Worm (Caenorhabditis elegans): Measurements from ENCODE around the gene degt-1.

Gene degt-1

ce11 chrV:10540024-10540423 is at the start of gene degt-1:
TSS of gene degt-1 (plus strand) at chrV:10540324.
- TF ChIP-seq B0310.2 (tag; optimal IDR thresholded peaks at IDR 0.05) (no peak), flt-1 (GFP tag; IDR thresholded peaks at IDR 0.05) (no peak), tra-4 (tag; optimal IDR thresholded peaks at IDR 0.05) (no peak), pes-1 (GFP tag; IDR thresholded peaks at IDR 0.05) (no peak), hmbx-1 (tag; optimal IDR thresholded peaks at IDR 0.05) (no peak), ceh-36 (tag; optimal IDR thresholded peaks at IDR 0.05) (no peak), ama-1 (optimal IDR thresholded peaks at IDR 0.05) (no peak), ets-7 (tag; optimal IDR thresholded peaks at IDR 0.05) (no peak), tbx-11 (GFP tag; IDR thresholded peaks at IDR 0.05) (no peak), hmg-4 (GFP tag; optimal IDR thresholded peaks at IDR 0.05) (no peak), tbx-37 (GFP tag; conservative IDR thresholded peaks at IDR 0.05) (no peak)

DNA sequence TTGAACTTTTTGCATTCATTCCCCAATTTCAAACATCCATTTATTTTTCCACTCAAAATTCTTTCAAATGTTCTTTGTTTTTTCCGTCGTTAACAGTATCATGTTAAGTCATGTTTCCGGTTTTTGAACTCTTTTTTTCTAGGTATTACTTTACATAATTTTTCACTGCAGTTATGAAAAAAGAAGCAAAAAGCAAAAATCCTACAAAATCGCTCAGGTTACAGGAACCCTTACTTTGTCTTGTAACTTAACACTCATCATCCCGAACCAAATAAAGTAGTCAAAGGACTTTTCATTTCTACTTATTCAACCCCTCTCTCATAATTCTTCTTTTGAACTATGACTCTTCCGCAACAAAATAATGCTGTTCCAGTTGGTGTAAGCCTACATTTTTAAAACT is 48.7 kb upstream of the degt-1 start, which contains the start of gene aqp-5:
aqp-5 (plus strand) TSS at position 301 of the 400 bp plus-strand sequence.
- TF ChIP-seq hmbx-1 (tag; optimal IDR thresholded peaks at IDR 0.05) = no peak
- no peak for TF ChIP-seq tbx-11 (GFP tag; IDR thresholded peaks at IDR 0.05)
- no peak for TF ChIP-seq flt-1 (GFP tag; IDR thresholded peaks at IDR 0.05)
- no peak for TF ChIP-seq scrt-1 (GFP tag; IDR thresholded peaks at IDR 0.05)
- no peak for TF ChIP-seq B0310.2 (tag; optimal IDR thresholded peaks at IDR 0.05)
- TF ChIP-seq hnd-1 (tag; optimal IDR thresholded peaks at IDR 0.05) = no peak
- no peak for TF ChIP-seq ama-1 (optimal IDR thresholded peaks at IDR 0.05)
- no peak for TF ChIP-seq ets-7 (tag; optimal IDR thresholded peaks at IDR 0.05)
- TF ChIP-seq ceh-36 (tag; optimal IDR thresholded peaks at IDR 0.05) = no peak
- TF ChIP-seq tbx-37 (GFP tag; conservative IDR thresholded peaks at IDR 0.05) = no peak
- TF ChIP-seq tra-4 (tag; optimal IDR thresholded peaks at IDR 0.05) = no peak
- TF ChIP-seq ceh-13 (GFP tag; optimal IDR thresholded peaks at IDR 0.05) = no peak
- TF ChIP-seq F13C5.2 (tag; optimal IDR thresholded peaks at IDR 0.05) = no peak
- TF ChIP-seq pes-1 (GFP tag; IDR thresholded peaks at IDR 0.05) = no peak
- no peak for TF ChIP-seq hmg-4 (GFP tag; optimal IDR thresholded peaks at IDR 0.05)
- TF ChIP-seq aly-1 (tag; optimal IDR thresholded peaks at IDR 0.05) = no peak
- no peak for TF ChIP-seq sea-1 (GFP tag; conservative IDR thresholded peaks at IDR 0.05)

DNA sequence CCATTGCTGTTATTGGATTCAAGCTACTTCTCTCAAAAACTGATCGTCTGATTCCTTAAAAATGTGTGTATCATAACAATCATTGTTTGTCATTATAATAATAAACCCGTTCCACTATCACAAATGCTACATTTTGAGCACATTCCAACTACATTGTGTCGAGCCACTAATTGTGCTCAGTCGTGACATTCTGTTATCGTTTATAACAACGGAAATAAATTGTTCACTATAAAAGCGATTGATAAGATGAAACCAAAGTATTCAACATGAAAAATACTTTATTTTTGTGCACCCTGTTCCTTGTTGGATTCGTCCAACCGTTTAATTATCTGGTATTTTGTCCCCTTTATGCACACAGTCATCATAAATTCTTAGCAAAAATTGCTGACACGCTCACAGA is 47.0 kb upstream of the degt-1 start, which contains the start of gene ugt-33:
ugt-33 (plus strand) TSS at position 260 of the 400 bp plus-strand sequence.
- TF ChIP-seq tbx-11 (GFP tag; IDR thresholded peaks at IDR 0.05) (no peak), hnd-1 (tag; optimal IDR thresholded peaks at IDR 0.05) (no peak), F13C5.2 (tag; optimal IDR thresholded peaks at IDR 0.05) (no peak), pes-1 (GFP tag; IDR thresholded peaks at IDR 0.05) (no peak), ets-7 (tag; optimal IDR thresholded peaks at IDR 0.05) (no peak), flt-1 (GFP tag; IDR thresholded peaks at IDR 0.05) (no peak)

- TF ChIP-seq hmbx-1 (tag; optimal IDR thresholded peaks at IDR 0.05) (no peak), flt-1 (GFP tag; IDR thresholded peaks at IDR 0.05) (no peak), sea-1 (GFP tag; conservative IDR thresholded peaks at IDR 0.05) (no peak), scrt-1 (GFP tag; IDR thresholded peaks at IDR 0.05) (no peak), hnd-1 (tag; optimal IDR thresholded peaks at IDR 0.05) (no peak), tbx-37 (GFP tag; conservative IDR thresholded peaks at IDR 0.05) (no peak), F13C5.2 (tag; optimal IDR thresholded peaks at IDR 0.05) (no peak), ceh-13 (GFP tag; optimal IDR thresholded peaks at IDR 0.05) (no peak), tbx-11 (GFP tag; IDR thresholded peaks at IDR 0.05) (no peak), tra-4 (tag; optimal IDR thresholded peaks at IDR 0.05) (no peak), hmg-4 (GFP tag; optimal IDR thresholded peaks at IDR 0.05) (no peak), ets-7 (tag; optimal IDR thresholded peaks at IDR 0.05) (no peak), ama-1 (optimal IDR thresholded peaks at IDR 0.05) (no peak)
Observed at ce11 chrV:10496733-10497132, 43.4 kb upstream of the degt-1 start, which contains the start of gene C35A5.4. TSS of gene C35A5.4 (plus strand) at chrV:10497033.

- TF ChIP-seq hmbx-1 (tag; optimal IDR thresholded peaks at IDR 0.05) (no peak), flt-1 (GFP tag; IDR thresholded peaks at IDR 0.05) (no peak), ceh-36 (tag; optimal IDR thresholded peaks at IDR 0.05) (no peak), ama-1 (optimal IDR thresholded peaks at IDR 0.05) (no peak), ceh-13 (GFP tag; optimal IDR thresholded peaks at IDR 0.05) (no peak), F13C5.2 (tag; optimal IDR thresholded peaks at IDR 0.05) (no peak), pes-1 (GFP tag; IDR thresholded peaks at IDR 0.05) (no peak), sea-1 (GFP tag; conservative IDR thresholded peaks at IDR 0.05) (no peak)
Observed at ce11 chrV:10501295-10501694, 38.8 kb upstream of the degt-1 start, which contains the start of gene C35A5.3. TSS of gene C35A5.3 (minus strand) at chrV:10501395.

DNA sequence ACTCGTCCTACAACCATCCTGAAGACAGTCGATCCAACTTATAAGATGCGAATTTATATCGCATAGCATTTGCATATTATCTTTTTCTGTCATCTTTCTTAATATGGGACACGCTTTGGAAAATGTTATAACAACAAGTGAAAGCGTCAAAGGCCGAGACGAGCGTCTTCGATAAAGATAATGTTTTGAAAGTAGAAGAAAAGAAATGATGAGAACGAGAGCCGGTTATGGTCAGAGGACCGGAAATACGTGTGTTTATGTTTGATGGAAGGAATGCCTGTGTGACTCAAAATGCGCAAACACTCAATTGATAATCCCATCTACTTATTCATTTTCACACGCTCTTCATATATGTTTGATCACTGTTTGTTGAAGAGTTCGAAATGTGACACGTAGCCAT is 37.1 kb upstream of the degt-1 start, which contains the start of gene C35A5.11:
C35A5.11 (minus strand) TSS at position 101 of the 400 bp plus-strand sequence.
- TF ChIP-seq sea-1 (GFP tag; conservative IDR thresholded peaks at IDR 0.05) (no peak), ceh-36 (tag; optimal IDR thresholded peaks at IDR 0.05) (no peak), pes-1 (GFP tag; IDR thresholded peaks at IDR 0.05) (no peak), tra-4 (tag; optimal IDR thresholded peaks at IDR 0.05) (no peak), ama-1 (optimal IDR thresholded peaks at IDR 0.05) (no peak), B0310.2 (tag; optimal IDR thresholded peaks at IDR 0.05) (no peak), F13C5.2 (tag; optimal IDR thresholded peaks at IDR 0.05) (no peak), hmbx-1 (tag; optimal IDR thresholded peaks at IDR 0.05) (no peak), ceh-13 (GFP tag; optimal IDR thresholded peaks at IDR 0.05) (no peak), flt-1 (GFP tag; IDR thresholded peaks at IDR 0.05) (no peak), ets-7 (tag; optimal IDR thresholded peaks at IDR 0.05) (no peak), scrt-1 (GFP tag; IDR thresholded peaks at IDR 0.05) (no peak), hmg-4 (GFP tag; optimal IDR thresholded peaks at IDR 0.05) (no peak), tbx-37 (GFP tag; conservative IDR thresholded peaks at IDR 0.05) (no peak)

- TF ChIP-seq ceh-36 (tag; optimal IDR thresholded peaks at IDR 0.05) = no peak
- TF ChIP-seq pes-1 (GFP tag; IDR thresholded peaks at IDR 0.05) = no peak
- TF ChIP-seq ets-7 (tag; optimal IDR thresholded peaks at IDR 0.05) = no peak
- no peak for TF ChIP-seq scrt-1 (GFP tag; IDR thresholded peaks at IDR 0.05)
- TF ChIP-seq tbx-37 (GFP tag; conservative IDR thresholded peaks at IDR 0.05) = no peak
- no peak for TF ChIP-seq ama-1 (optimal IDR thresholded peaks at IDR 0.05)
- TF ChIP-seq F13C5.2 (tag; optimal IDR thresholded peaks at IDR 0.05) = no peak
- TF ChIP-seq flt-1 (GFP tag; IDR thresholded peaks at IDR 0.05) = no peak
- TF ChIP-seq tbx-11 (GFP tag; IDR thresholded peaks at IDR 0.05) = no peak
Observed at ce11 chrV:10503893-10504292, 36.2 kb upstream of the degt-1 start, which contains the start of gene C35A5.10. TSS of gene C35A5.10 (plus strand) at chrV:10504193.
